Fruit fly (Drosophila melanogaster) whole organism, prepupa: ENCODE results near the gene mamo.

Experiments used
- Blimp-1 ChIP-seq: fragments of 200-800 bp; sonication (Bioruptor generic); optimal IDR thresholded peaks from 3 replicates; lab custom pipeline; 2017; ENCODE audit warnings: missing biosample characterization, missing genetic modification characterization, mild to moderate bottlenecking, moderate library complexity, missing genetic modification reagents
- CG10669 ChIP-seq: fragments of 200-800 bp; sonication (Bioruptor generic); optimal IDR thresholded peaks from 3 replicates; lab custom pipeline; 2018; ENCODE audit warnings: missing biosample characterization, mild to moderate bottlenecking, missing genetic modification characterization, moderate library complexity
- CG11294 ChIP-seq: fragments of 200-800 bp; sonication (Bioruptor generic); IDR thresholded peaks from 2 replicates; pipeline ENCODE4 v1.3.6; 2022; ENCODE audit warnings: missing biosample characterization, missing genetic modification characterization
- CG11902 ChIP-seq: fragments of 200-800 bp; sonication (Bioruptor generic); optimal IDR thresholded peaks from 3 replicates; lab custom pipeline; 2016; ENCODE audit warnings: missing biosample characterization, missing genetic modification characterization
- CG15336 ChIP-seq: fragments of 200-800 bp; sonication (Bioruptor generic); IDR thresholded peaks from 2 replicates; pipeline ENCODE4 v1.3.6; 2022; ENCODE audit warnings: missing biosample characterization, missing genetic modification characterization
- CG1621 ChIP-seq: fragments of 200-800 bp; sonication (Bioruptor generic); optimal IDR thresholded peaks from 3 replicates; lab custom pipeline; 2018; ENCODE audit warnings: missing biosample characterization, mild to moderate bottlenecking, missing genetic modification characterization
- CG16779 ChIP-seq: fragments of 200-800 bp; sonication (Bioruptor generic); optimal IDR thresholded peaks from 3 replicates; lab custom pipeline; 2017; ENCODE audit warnings: missing biosample characterization, mild to moderate bottlenecking, missing genetic modification characterization
- CG3032 ChIP-seq: fragments of 200-800 bp; optimal IDR thresholded peaks from 2 replicates; lab custom pipeline; 2019; ENCODE audit warnings: missing biosample characterization, mild to moderate bottlenecking, missing genetic modification characterization, moderate library complexity
- CG31627 ChIP-seq: fragments of 200-800 bp; sonication (Bioruptor generic); optimal IDR thresholded peaks from 3 replicates; lab custom pipeline; 2016; ENCODE audit warnings: missing biosample characterization, missing genetic modification characterization
- CG32006 ChIP-seq: fragments of 200-800 bp; sonication (Bioruptor generic); optimal IDR thresholded peaks from 3 replicates; lab custom pipeline; 2017; ENCODE audit warnings: missing biosample characterization, mild to moderate bottlenecking, missing genetic modification characterization
- CG34406 ChIP-seq: fragments of 200-800 bp; sonication (Bioruptor generic); optimal IDR thresholded peaks from 3 replicates; lab custom pipeline; 2016; ENCODE audit warnings: missing biosample characterization, missing genetic modification characterization
- CG3919 ChIP-seq: fragments of 200-800 bp; sonication (Bioruptor generic); optimal IDR thresholded peaks from 3 replicates; lab custom pipeline; 2016; ENCODE audit warnings: missing biosample characterization, missing genetic modification characterization
- CG4318 ChIP-seq: fragments of 200-800 bp; sonication (Bioruptor generic); optimal IDR thresholded peaks from 3 replicates; lab custom pipeline; 2017; ENCODE audit warnings: missing biosample characterization, mild to moderate bottlenecking, missing genetic modification characterization
- CG6163 ChIP-seq: fragments of 200-800 bp; sonication (Bioruptor generic); IDR thresholded peaks from 3 replicates; pipeline ENCODE4 v1.3.6; 2022; ENCODE audit warnings: missing biosample characterization, missing genetic modification characterization
- CG6276 ChIP-seq: fragments of 200-800 bp; sonication (Bioruptor generic); optimal IDR thresholded peaks from 2 replicates; lab custom pipeline; 2017; ENCODE audit warnings: missing biosample characterization, mild to moderate bottlenecking, missing genetic modification characterization
- CG6808 ChIP-seq: fragments of 200-800 bp; sonication (Bioruptor generic); optimal IDR thresholded peaks from 3 replicates; lab custom pipeline; 2017; ENCODE audit warnings: missing biosample characterization, missing genetic modification characterization, mild to moderate bottlenecking, moderate library complexity, missing genetic modification reagents
- CG6854 ChIP-seq: fragments of 200-800 bp; sonication (Bioruptor generic); optimal IDR thresholded peaks from 2 replicates; lab custom pipeline; 2017; ENCODE audit warnings: missing biosample characterization, mild to moderate bottlenecking, missing genetic modification characterization
- CG7368 ChIP-seq: fragments of 200-800 bp; sonication (Bioruptor generic); optimal IDR thresholded peaks from 3 replicates; lab custom pipeline; 2016; ENCODE audit warnings: missing biosample characterization, missing genetic modification characterization
- CG8319 ChIP-seq: fragments of 200-800 bp; sonication (Bioruptor generic); optimal IDR thresholded peaks from 3 replicates; lab custom pipeline; 2016; ENCODE audit warnings: missing biosample characterization, missing genetic modification characterization
- CG8632 ChIP-seq: fragments of 200-800 bp; sonication (Bioruptor generic); optimal IDR thresholded peaks from 3 replicates; lab custom pipeline; 2016; ENCODE audit warnings: missing biosample characterization, missing genetic modification characterization
- CG9139 ChIP-seq: fragments of 200-800 bp; sonication (Bioruptor generic); optimal IDR thresholded peaks from 3 replicates; lab custom pipeline; 2017; ENCODE audit warnings: missing biosample characterization, mild to moderate bottlenecking, missing genetic modification characterization
- Eip75B ChIP-seq: fragments of 200-800 bp; sonication (Bioruptor generic); optimal IDR thresholded peaks from 3 replicates; lab custom pipeline; 2016; ENCODE audit warnings: missing biosample characterization, missing genetic modification characterization
- Eip78C ChIP-seq: fragments of 200-800 bp; sonication (Bioruptor generic); peaks from one replicate; lab custom pipeline; 2016; ENCODE audit warnings: missing biosample characterization, missing genetic modification characterization
- Eip93F ChIP-seq: fragments of 200-800 bp; sonication (Bioruptor generic); optimal IDR thresholded peaks from 2 replicates; lab custom pipeline; 2016; ENCODE audit warnings: missing biosample characterization, mild to moderate bottlenecking, missing genetic modification characterization
- Ets96B ChIP-seq: fragments of 200-800 bp; optimal IDR thresholded peaks from 2 replicates; lab custom pipeline; 2019; ENCODE audit warnings: missing biosample characterization, mild to moderate bottlenecking, missing genetic modification characterization, moderate library complexity
- Gug ChIP-seq: fragments of 200-800 bp; sonication (Bioruptor generic); IDR thresholded peaks from 2 replicates; pipeline ENCODE4 v1.3.6; 2022; ENCODE audit warnings: missing biosample characterization, missing genetic modification characterization
- Hr39 ChIP-seq: fragments of 200-800 bp; sonication (Bioruptor generic); optimal IDR thresholded peaks from 2 replicates; lab custom pipeline; 2016; ENCODE audit warnings: missing biosample characterization, missing genetic modification characterization
- Hr4 ChIP-seq: fragments of 200-800 bp; sonication (Bioruptor generic); optimal IDR thresholded peaks from 3 replicates; lab custom pipeline; 2016; ENCODE audit warnings: missing biosample characterization, missing genetic modification characterization
- Lpt ChIP-seq: fragments of 200-800 bp; sonication (Bioruptor generic); optimal IDR thresholded peaks from 3 replicates; lab custom pipeline; 2016; ENCODE audit warnings: missing biosample characterization, missing genetic modification characterization
- Met ChIP-seq: fragments of 200-800 bp; sonication (Bioruptor generic); optimal IDR thresholded peaks from 3 replicates; lab custom pipeline; 2016; ENCODE audit warnings: missing biosample characterization, missing genetic modification characterization
- OdsH ChIP-seq: fragments of 200-800 bp; sonication (Bioruptor generic); optimal IDR thresholded peaks from 3 replicates; lab custom pipeline; 2016; ENCODE audit warnings: missing biosample characterization, missing genetic modification characterization
- Smox ChIP-seq: fragments of 200-800 bp; sonication (Bioruptor generic); optimal IDR thresholded peaks from 3 replicates; lab custom pipeline; 2016; ENCODE audit warnings: missing biosample characterization, missing genetic modification characterization
- Sox14 ChIP-seq: fragments of 200-800 bp; sonication (Bioruptor generic); optimal IDR thresholded peaks from 3 replicates; lab custom pipeline; 2016; ENCODE audit warnings: missing biosample characterization, missing genetic modification characterization
- achi ChIP-seq: fragments of 200-800 bp; sonication (Bioruptor generic); optimal IDR thresholded peaks from 3 replicates; lab custom pipeline; 2016; ENCODE audit warnings: missing biosample characterization, missing genetic modification characterization
- acj6 ChIP-seq: fragments of 200-800 bp; sonication (Bioruptor generic); optimal IDR thresholded peaks from 3 replicates; lab custom pipeline; 2016; ENCODE audit warnings: missing biosample characterization, missing genetic modification characterization
- dac ChIP-seq: fragments of 200-800 bp; sonication (Bioruptor generic); optimal IDR thresholded peaks from 2 replicates; lab custom pipeline; 2017; ENCODE audit warnings: missing biosample characterization, mild to moderate bottlenecking, missing genetic modification characterization
- eg ChIP-seq: fragments of 200-800 bp; sonication (Bioruptor generic); IDR thresholded peaks from 3 replicates; pipeline ENCODE4 v1.3.6; 2022; ENCODE audit warnings: missing biosample characterization, missing genetic modification characterization
- esn ChIP-seq: fragments of 200-800 bp; sonication (Bioruptor generic); optimal IDR thresholded peaks from 2 replicates; lab custom pipeline; 2016; ENCODE audit warnings: missing biosample characterization, mild to moderate bottlenecking, missing genetic modification characterization, moderate library complexity
- fd59A ChIP-seq: fragments of 200-800 bp; sonication (Bioruptor generic); optimal IDR thresholded peaks from 2 replicates; lab custom pipeline; 2017; ENCODE audit warnings: missing biosample characterization, mild to moderate bottlenecking, missing genetic modification characterization, missing genetic modification reagents
- fd85E ChIP-seq: fragments of 200-800 bp; sonication (Bioruptor generic); optimal IDR thresholded peaks from 3 replicates; lab custom pipeline; 2016; ENCODE audit warnings: missing biosample characterization, missing genetic modification characterization
- fkh ChIP-seq: fragments of 200-800 bp; sonication (Bioruptor generic); optimal IDR thresholded peaks from 3 replicates; lab custom pipeline; 2017; ENCODE audit warnings: missing biosample characterization, mild to moderate bottlenecking, missing genetic modification characterization, moderate library complexity
- lz ChIP-seq: fragments of 200-800 bp; sonication (Bioruptor generic); optimal IDR thresholded peaks from 3 replicates; lab custom pipeline; 2016; ENCODE audit warnings: missing biosample characterization, missing genetic modification characterization
- net ChIP-seq: fragments of 200-800 bp; sonication (Bioruptor generic); optimal IDR thresholded peaks from 3 replicates; lab custom pipeline; 2016; ENCODE audit warnings: missing biosample characterization, missing genetic modification characterization
- salr ChIP-seq, 2 experiments: fragments of 200-800 bp; sonication (Bioruptor generic); optimal IDR thresholded peaks; 3 replicates each; lab custom pipeline; 2016 to 2018; ENCODE audit warnings: missing biosample characterization in 2 of 2, missing genetic modification characterization in 2 of 2, mild to moderate bottlenecking in 1 of 2
- spab ChIP-seq: fragments of 200-800 bp; sonication (Bioruptor generic); optimal IDR thresholded peaks from 2 replicates; lab custom pipeline; 2017; ENCODE audit warnings: missing biosample characterization, mild to moderate bottlenecking, missing genetic modification characterization, missing genetic modification reagents
- ss ChIP-seq, 2 experiments: fragments of 200-800 bp; sonication (Bioruptor generic); optimal IDR thresholded peaks; 2 replicates in 1 of 2; 3 replicates in 1 of 2; lab custom pipeline; 2017 to 2018; ENCODE audit warnings: mild to moderate bottlenecking in 2 of 2, missing biosample characterization in 2 of 2, missing genetic modification characterization in 2 of 2, moderate library complexity in 1 of 2
- topi ChIP-seq: fragments of 200-800 bp; sonication (Bioruptor generic); optimal IDR thresholded peaks from 3 replicates; lab custom pipeline; 2016; ENCODE audit warnings: missing biosample characterization, missing genetic modification characterization

Gene mamo

dm6 chrX:13990474-13991221 is at the start of gene mamo (continued):
- peak; percentile 67 for TF ChIP-seq OdsH
- TF ChIP-seq spab (GFP tag; lab: Kevin White, UChicago), result peak; percentile 95
- peak; percentile 93 for TF ChIP-seq CG1621 (tag; lab: Kevin White, UChicago)
- peak; percentile 93 for TF ChIP-seq CG15336 (GFP tag; lab: Robert Waterston, UW)
- peak; percentile 32 for TF ChIP-seq CG31627 (GFP tag; lab: Kevin White, UChicago)
- peak; percentile 92 for TF ChIP-seq Ets96B (tag; lab: Kevin White, UChicago)
- peak; percentile 34 for TF ChIP-seq Eip93F (GFP tag; lab: Kevin White, UChicago)
- TF ChIP-seq CG4318 (GFP tag; lab: Kevin White, UChicago), result no peak
- no peak for TF ChIP-seq fkh (GFP tag; lab: Kevin White, UChicago)
- TF ChIP-seq Eip78C (GFP tag; lab: Kevin White, UChicago), result peak; percentile 89
- TF ChIP-seq, all 60 proteins: peak for 54

DNA sequence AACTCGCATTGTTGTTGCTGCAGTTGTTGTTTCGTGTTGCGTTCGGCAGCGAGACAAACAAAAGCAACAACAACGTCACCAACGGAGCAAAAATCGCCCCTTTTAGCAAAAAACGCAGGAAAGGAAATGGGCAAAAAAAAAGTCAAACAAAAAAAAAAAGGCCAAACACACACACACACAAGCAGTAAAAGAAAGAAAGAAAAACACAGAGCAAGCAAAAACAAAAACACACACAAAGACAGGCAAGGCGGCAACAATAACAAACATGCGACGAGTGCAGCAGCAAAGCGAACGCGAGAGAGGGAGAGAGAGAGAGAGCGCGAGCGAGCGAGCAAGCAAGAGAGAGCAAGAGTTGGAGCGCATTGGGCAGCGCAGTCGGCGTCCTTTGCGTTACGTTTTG is 47.7 kb upstream of the mamo start:
- TF ChIP-seq CG6276 (GFP tag; lab: Kevin White, UChicago) (peak; percentile 44), dac (GFP tag; lab: Kevin White, UChicago) (peak; percentile 30), CG31627 (GFP tag; lab: Kevin White, UChicago) (no peak), fd59A (GFP tag; lab: Kevin White, UChicago) (peak; percentile 48), Hr39 (GFP tag; lab: Kevin White, UChicago) (no peak), lz (GFP tag; lab: Kevin White, UChicago) (no peak), CG7368 (GFP tag; lab: Kevin White, UChicago) (peak; percentile 78), CG6808 (GFP tag; lab: Kevin White, UChicago) (peak; percentile 93), CG11902 (GFP tag; lab: Kevin White, UChicago) (no peak), CG34406 (GFP tag; lab: Kevin White, UChicago) (peak; percentile 70), fkh (GFP tag; lab: Kevin White, UChicago) (no peak), CG8632 (GFP tag; lab: Kevin White, UChicago) (peak; percentile 54), esn (GFP tag; lab: Kevin White, UChicago) (peak; percentile 35), fd85E (peak; percentile 42), achi (GFP tag; lab: Kevin White, UChicago) (peak; percentile 48), CG1621 (tag; lab: Kevin White, UChicago) (peak; percentile 84), CG6854 (GFP tag; lab: Kevin White, UChicago) (peak; percentile 77), CG11294 (no peak), net (GFP tag; lab: Kevin White, UChicago) (peak; percentile 66), CG9139 (peak; percentile 94), acj6 (GFP tag; lab: Kevin White, UChicago) (no peak), Gug (GFP tag; lab: Robert Waterston, UW) (peak; percentile 36), spab (GFP tag; lab: Kevin White, UChicago) (peak; percentile 81), topi (peak; percentile 44), eg (GFP tag; lab: Robert Waterston, UW) (peak; percentile 75; the same call in 2 of the 3 replicates), CG32006 (peak; percentile 57), Blimp-1 (GFP tag; lab: Kevin White, UChicago) (no peak), CG6163 (GFP tag; lab: Robert Waterston, UW) (peak; percentile 91), Smox (GFP tag; lab: Kevin White, UChicago) (peak; percentile 13), Met (GFP tag; lab: Kevin White, UChicago) (peak; percentile 55), salr (GFP tag; optimal IDR thresholded peaks at IDR 0.05; lab: Kevin White, UChicago) (peak; percentile 36 to 76), Sox14 (peak; percentile 49), Hr4 (GFP tag; lab: Kevin White, UChicago) (no peak), CG4318 (GFP tag; lab: Kevin White, UChicago) (no peak), Eip78C (GFP tag; lab: Kevin White, UChicago) (peak; percentile 84), CG8319 (GFP tag; lab: Kevin White, UChicago) (peak; percentile 52), ss (GFP tag; optimal IDR thresholded peaks at IDR 0.05; lab: Kevin White, UChicago) (peak; percentile 95 to 96), Eip75B (GFP tag; lab: Kevin White, UChicago) (peak; percentile 58), Lpt (GFP tag; lab: Kevin White, UChicago) (peak; percentile 77), CG10669 (GFP tag; lab: Kevin White, UChicago) (peak; percentile 81), CG3032 (tag; lab: Kevin White, UChicago) (peak; percentile 70), CG16779 (tag; lab: Kevin White, UChicago) (peak; percentile 67), CG3919 (GFP tag; lab: Kevin White, UChicago) (peak; percentile 61), CG15336 (GFP tag; lab: Robert Waterston, UW) (peak; percentile 57)
